Fruit fly (Drosophila melanogaster) whole organism, prepupa: Measurements from ENCODE around the gene CG45064.

Experiments used
- CG16779 ChIP-seq: fragments of 200-800 bp; sonication (Bioruptor generic); optimal IDR thresholded peaks from 3 replicates; lab custom pipeline; 2017; ENCODE audit warnings: missing biosample characterization, mild to moderate bottlenecking, missing genetic modification characterization
- CG8319 ChIP-seq: fragments of 200-800 bp; sonication (Bioruptor generic); optimal IDR thresholded peaks from 3 replicates; lab custom pipeline; 2016; ENCODE audit warnings: missing biosample characterization, missing genetic modification characterization
- Eip93F ChIP-seq: fragments of 200-800 bp; sonication (Bioruptor generic); optimal IDR thresholded peaks from 2 replicates; lab custom pipeline; 2016; ENCODE audit warnings: missing biosample characterization, mild to moderate bottlenecking, missing genetic modification characterization
- Hr38 ChIP-seq: sonication (Bioruptor generic); optimal IDR thresholded peaks from 2 replicates; lab custom pipeline; 2016; ENCODE audit warnings: missing biosample characterization, missing genetic modification characterization
- Sox15 ChIP-seq: fragments of 200-800 bp; sonication (Bioruptor generic); optimal IDR thresholded peaks from 3 replicates; lab custom pipeline; 2016; ENCODE audit warnings: missing biosample characterization, missing genetic modification characterization
- dsx ChIP-seq: fragments of 200-800 bp; optimal IDR thresholded peaks from 3 replicates; lab custom pipeline; 2019; ENCODE audit warnings: missing biosample characterization, mild to moderate bottlenecking, missing genetic modification characterization, moderate library complexity; ENCODE audit not compliant: poor library complexity, severe bottlenecking

dm6 chrX:14909051-14909450 is 26.7 kb upstream of the CG45064 start:
- no peak for TF ChIP-seq Eip93F (GFP tag; lab: Kevin White, UChicago)
- no peak for TF ChIP-seq CG16779 (tag; lab: Kevin White, UChicago)
- TF ChIP-seq Hr38 (GFP tag; lab: Kevin White, UChicago), result no peak
- TF ChIP-seq dsx (GFP tag; lab: Kevin White, UChicago), result no peak
- TF ChIP-seq Sox15 (GFP tag; lab: Kevin White, UChicago), result no peak
- TF ChIP-seq CG8319 (GFP tag; lab: Kevin White, UChicago), result no peak
